Worm (Caenorhabditis elegans): ENCODE measurements around the gene sri-45.
"Not testable (repeated sequence)": the region's sequence is repeated elsewhere in the genome, so short reads cannot be mapped to it uniquely, and the experiment has no call there.

The sri-45 gene

DNA sequence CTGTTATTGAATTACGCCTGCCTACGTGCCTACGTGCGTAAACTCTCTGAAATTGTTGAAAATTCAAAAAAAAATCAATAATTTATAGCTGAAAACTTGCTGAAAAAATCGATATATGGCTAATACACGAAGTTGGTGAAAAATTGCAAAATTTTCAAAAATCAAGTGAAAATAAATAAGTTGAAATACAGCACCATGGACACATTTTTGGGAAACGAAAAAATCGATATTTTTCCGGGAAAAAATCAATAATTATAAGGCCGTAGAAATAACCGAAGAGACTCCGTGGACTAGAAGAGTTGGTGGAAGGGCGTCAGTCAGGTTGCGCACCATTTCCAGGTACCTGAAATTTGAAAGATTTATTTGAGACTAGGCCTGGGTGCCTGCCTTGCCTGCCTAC is 46.9 kb downstream of the sri-45 start:
- TF ChIP-seq hmbx-1 (tag; optimal IDR thresholded peaks at IDR 0.05) (no peak), hmg-4 (GFP tag; optimal IDR thresholded peaks at IDR 0.05) (no peak), ceh-13 (GFP tag; optimal IDR thresholded peaks at IDR 0.05) (no peak), pes-1 (GFP tag; IDR thresholded peaks at IDR 0.05) (no peak), F13C5.2 (tag; optimal IDR thresholded peaks at IDR 0.05) (no peak), flt-1 (GFP tag; IDR thresholded peaks at IDR 0.05) (no peak), hnd-1 (tag; optimal IDR thresholded peaks at IDR 0.05) (no peak), B0310.2 (tag; optimal IDR thresholded peaks at IDR 0.05) (no peak), aly-1 (tag; optimal IDR thresholded peaks at IDR 0.05) (no peak), ceh-36 (tag; optimal IDR thresholded peaks at IDR 0.05) (no peak), sea-1 (GFP tag; conservative IDR thresholded peaks at IDR 0.05) (no peak), ets-7 (tag; optimal IDR thresholded peaks at IDR 0.05) (no peak), ama-1 (optimal IDR thresholded peaks at IDR 0.05) (no peak), scrt-1 (GFP tag; IDR thresholded peaks at IDR 0.05) (no peak), tbx-37 (GFP tag; conservative IDR thresholded peaks at IDR 0.05) (no peak), tra-4 (tag; optimal IDR thresholded peaks at IDR 0.05) (no peak), tbx-11 (GFP tag; IDR thresholded peaks at IDR 0.05) (no peak)

DNA sequence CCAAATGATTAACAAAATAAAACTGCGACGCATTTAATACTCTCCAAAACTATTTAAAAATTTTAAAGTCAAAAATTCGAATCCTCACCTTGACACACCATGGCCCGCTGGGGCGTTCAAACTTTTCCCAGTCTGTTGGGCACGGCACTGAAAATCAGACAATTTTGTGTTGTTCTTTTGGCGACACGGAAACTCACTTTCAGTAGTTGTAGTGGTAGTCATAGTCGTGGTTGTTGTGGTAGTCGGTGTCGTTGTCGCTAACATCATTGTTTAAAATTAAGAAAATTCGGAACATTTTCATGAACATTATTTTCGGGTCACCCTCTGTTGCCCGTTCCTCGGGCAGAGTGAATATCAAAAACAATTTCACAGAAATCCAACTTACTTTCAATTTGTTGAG is 49.2 kb downstream of the sri-45 start, which contains the start of gene clec-118:
TSS of gene clec-118 (minus strand) at position 101 of the 400 bp plus-strand sequence.
- TF ChIP-seq ceh-13 (GFP tag; optimal IDR thresholded peaks at IDR 0.05); sea-1 (GFP tag; conservative IDR thresholded peaks at IDR 0.05); F13C5.2 (tag; optimal IDR thresholded peaks at IDR 0.05): not testable (repeated sequence)
